Fruit fly (Drosophila melanogaster): ENCODE measurements around the gene RhoGDI.

Gene RhoGDI

DNA sequence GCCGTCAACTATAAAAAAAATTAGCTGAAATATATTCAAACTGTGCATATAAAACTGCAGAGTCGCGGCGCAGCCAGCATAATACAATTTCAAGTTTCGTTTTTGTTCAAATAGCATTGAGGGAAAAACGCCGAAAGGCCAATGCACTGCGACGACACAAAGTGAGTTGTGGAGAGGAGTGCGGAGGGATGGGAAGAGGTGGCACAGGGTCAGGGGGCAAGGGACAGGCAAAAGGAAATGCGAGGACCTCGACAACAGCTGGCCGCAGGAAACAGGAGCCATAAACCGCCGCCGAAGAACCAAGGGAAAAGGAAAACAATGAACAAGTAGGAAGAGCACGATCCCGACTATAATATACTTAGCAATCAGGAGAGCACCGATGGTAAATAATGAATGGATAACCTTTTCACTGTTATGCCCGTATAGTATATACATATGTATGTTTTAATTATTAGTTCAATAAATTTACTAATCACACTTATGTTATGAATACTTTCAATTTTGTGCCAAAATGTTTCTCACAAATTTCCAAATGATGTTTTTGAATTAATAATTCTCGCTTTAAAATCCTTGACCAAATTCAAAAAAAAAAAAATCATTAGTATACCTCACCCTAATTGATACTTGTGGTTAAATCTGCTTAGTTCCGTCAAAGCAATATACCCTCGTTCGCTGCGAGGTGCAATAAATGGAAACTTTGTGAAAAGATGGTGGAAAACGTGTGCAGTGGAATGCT, 29.8 kb upstream of the RhoGDI start:
- peak; percentile 29 for TF ChIP-seq D1 (tag; optimal IDR thresholded peaks at IDR 0.05)
- peak; percentile 51 for TF ChIP-seq Pif1B (GFP tag; optimal IDR thresholded peaks at IDR 0.05)
- TF ChIP-seq fd96Ca (GFP tag; IDR thresholded peaks at IDR 0.05): no peak
- TF ChIP-seq CG8301 (tag; optimal IDR thresholded peaks at IDR 0.05): peak; percentile 57
- TF ChIP-seq Pif1A (GFP tag; optimal IDR thresholded peaks at IDR 0.05): peak; percentile 71
- TF ChIP-seq CG12605 (GFP tag; IDR thresholded peaks at IDR 0.05): no peak
- peak; percentile 38 for TF ChIP-seq CG8159 (tag; optimal IDR thresholded peaks at IDR 0.05)
- peak; percentile 64; the same call in 2 of the 3 replicates for TF ChIP-seq CG4496 (GFP tag; IDR thresholded peaks at IDR 0.05)
- no peak for TF ChIP-seq CG32121 (GFP tag; IDR thresholded peaks at IDR 0.05)
- peak; percentile 67 for TF ChIP-seq CG14655 (GFP tag; optimal IDR thresholded peaks at IDR 0.05)
- no peak for TF ChIP-seq CG10348 (GFP tag; IDR thresholded peaks at IDR 0.05)
- no peak for TF ChIP-seq gl (tag; optimal IDR thresholded peaks at IDR 0.05)
- TF ChIP-seq Snoo (tag; optimal IDR thresholded peaks at IDR 0.05): no peak
- TF ChIP-seq CG9948 (tag; optimal IDR thresholded peaks at IDR 0.05): peak; percentile 69
- no peak for TF ChIP-seq CG13204 (GFP tag; optimal IDR thresholded peaks at IDR 0.05)
- TF ChIP-seq CG15710 (tag; optimal IDR thresholded peaks at IDR 0.05): peak; percentile 40
- peak; percentile 96 for TF ChIP-seq EcR (GFP tag; optimal IDR thresholded peaks at IDR 0.05)
- peak; percentile 48 for TF ChIP-seq CG17806 (tag; optimal IDR thresholded peaks at IDR 0.05)
- no peak for TF ChIP-seq Ets98B (GFP tag; IDR thresholded peaks at IDR 0.05)
- no peak for TF ChIP-seq rn (GFP tag; IDR thresholded peaks at IDR 0.05)
- peak; percentile 29 for TF ChIP-seq CG34367 (tag; optimal IDR thresholded peaks at IDR 0.05)

dm6 chr3L:19899308-19899927, 29.1 kb upstream of the RhoGDI start:
- peak; percentile 25 for TF ChIP-seq CG13204 (GFP tag; optimal IDR thresholded peaks at IDR 0.05)
- TF ChIP-seq CG12605 (GFP tag; IDR thresholded peaks at IDR 0.05): no peak
- TF ChIP-seq fd96Ca (GFP tag; IDR thresholded peaks at IDR 0.05): no peak
- no peak for TF ChIP-seq Snoo (tag; optimal IDR thresholded peaks at IDR 0.05)
- no peak for TF ChIP-seq Pif1B (GFP tag; optimal IDR thresholded peaks at IDR 0.05)
- peak; percentile 74 for TF ChIP-seq EcR (GFP tag; optimal IDR thresholded peaks at IDR 0.05)
- no peak for TF ChIP-seq Ets98B (GFP tag; IDR thresholded peaks at IDR 0.05)
- TF ChIP-seq rn (GFP tag; IDR thresholded peaks at IDR 0.05): no peak
- TF ChIP-seq CG17806 (tag; optimal IDR thresholded peaks at IDR 0.05): no peak
- no peak for TF ChIP-seq CG8159 (tag; optimal IDR thresholded peaks at IDR 0.05)

DNA sequence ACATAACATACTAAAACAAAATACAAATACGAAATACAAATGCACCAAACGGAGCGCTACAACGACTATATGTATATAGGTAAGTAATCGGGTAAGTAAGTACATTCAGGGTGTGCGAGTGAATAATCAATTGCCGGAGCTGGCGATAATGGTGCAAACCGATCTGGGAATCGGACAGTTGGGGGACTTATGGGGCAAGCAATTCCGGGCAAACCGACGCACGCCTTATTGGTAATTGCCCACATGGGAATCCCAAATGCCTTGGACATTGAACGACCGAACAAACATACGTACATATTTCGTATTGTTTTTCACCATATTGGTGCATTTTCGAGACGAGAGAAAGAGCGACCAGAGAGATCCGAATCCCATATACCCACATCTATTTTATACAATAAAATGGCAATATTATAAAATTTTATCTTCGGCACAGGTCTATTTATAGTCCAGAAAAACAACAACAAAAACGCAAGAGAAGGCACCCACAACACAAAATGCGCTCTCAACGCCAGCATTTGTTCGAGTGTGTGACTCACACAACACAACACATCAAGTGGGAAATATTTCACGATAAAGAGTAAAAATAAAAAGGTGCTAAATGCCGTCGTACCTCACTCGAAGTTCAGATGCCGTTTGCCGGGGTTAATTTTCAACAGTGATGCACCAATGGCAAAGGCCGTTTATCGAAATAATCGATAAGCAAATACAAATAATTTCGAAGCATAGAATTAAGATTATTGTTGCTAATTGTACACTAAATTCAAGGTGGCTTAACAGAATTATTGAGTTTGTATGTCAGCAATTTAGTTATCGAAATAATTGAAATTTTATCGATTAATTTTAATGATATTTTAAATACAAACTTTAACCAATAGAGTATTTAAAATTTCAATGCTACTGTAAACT, 28.1 kb upstream of the RhoGDI start:
- TF ChIP-seq CG14655 (GFP tag; optimal IDR thresholded peaks at IDR 0.05) (no peak), CG10348 (GFP tag; IDR thresholded peaks at IDR 0.05) (no peak), CG15710 (tag; optimal IDR thresholded peaks at IDR 0.05) (no peak), Snoo (tag; optimal IDR thresholded peaks at IDR 0.05) (no peak), Ets98B (GFP tag; IDR thresholded peaks at IDR 0.05) (no peak), CG4496 (GFP tag; IDR thresholded peaks at IDR 0.05) (0 out of 3 replicates have a peak, but pooled peaks have one; percentile 23)

DNA sequence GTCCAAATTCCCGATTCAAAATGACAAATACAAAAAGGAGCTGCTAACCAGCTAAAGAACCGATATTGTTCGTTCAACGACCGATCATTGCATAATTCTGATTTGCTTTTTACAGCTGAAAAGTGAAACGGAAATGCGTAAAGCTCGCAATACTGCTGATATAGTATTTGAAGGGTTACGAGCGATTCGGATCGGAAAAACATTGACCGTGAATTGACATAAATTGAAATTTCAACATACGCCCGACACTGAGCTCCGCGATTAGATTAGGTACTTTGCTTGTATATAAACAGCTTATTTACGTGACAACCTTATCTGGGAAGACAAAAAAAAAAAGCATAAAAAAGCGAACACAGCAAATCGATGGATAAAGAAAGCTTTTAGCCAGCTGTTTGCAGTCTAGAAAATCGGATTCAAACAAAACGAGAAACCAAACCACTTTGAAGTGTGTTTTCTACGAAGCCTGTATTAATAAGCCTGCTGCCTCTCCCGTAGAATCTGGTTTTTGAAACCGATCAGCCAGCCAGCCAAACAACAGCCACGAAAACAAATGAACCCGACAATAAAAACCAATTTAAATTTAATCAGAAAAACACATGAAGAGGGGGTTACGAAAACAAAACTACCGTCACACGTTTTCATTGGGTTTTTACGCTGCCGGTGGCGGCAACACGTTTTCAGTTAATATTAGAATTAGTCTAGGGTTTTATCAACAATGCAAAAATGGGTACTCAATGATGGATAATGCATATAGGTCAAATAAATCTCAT, 26.9 kb upstream of the RhoGDI start:
- no peak for TF ChIP-seq CG14655 (GFP tag; optimal IDR thresholded peaks at IDR 0.05)
- TF ChIP-seq CG12605 (GFP tag; IDR thresholded peaks at IDR 0.05): no peak
- peak; percentile 39 for TF ChIP-seq EcR (GFP tag; optimal IDR thresholded peaks at IDR 0.05)

- TF ChIP-seq rn (GFP tag; IDR thresholded peaks at IDR 0.05): peak; percentile 95
- peak; percentile 98 for TF ChIP-seq CG4496 (GFP tag; IDR thresholded peaks at IDR 0.05)
- TF ChIP-seq CG8301 (tag; optimal IDR thresholded peaks at IDR 0.05): peak; percentile 93
- peak; percentile 95 for TF ChIP-seq Ets98B (GFP tag; IDR thresholded peaks at IDR 0.05)
- TF ChIP-seq CG15710 (tag; optimal IDR thresholded peaks at IDR 0.05): peak; percentile 98
- peak; percentile 95 for TF ChIP-seq CG14655 (GFP tag; optimal IDR thresholded peaks at IDR 0.05)
- peak; percentile 97 for TF ChIP-seq CG32121 (GFP tag; IDR thresholded peaks at IDR 0.05)
- peak; percentile 31 for TF ChIP-seq EcR (GFP tag; optimal IDR thresholded peaks at IDR 0.05)
- peak; percentile 92 for TF ChIP-seq CG12605 (GFP tag; IDR thresholded peaks at IDR 0.05)
- TF ChIP-seq gl (tag; optimal IDR thresholded peaks at IDR 0.05): peak; percentile 97
- TF ChIP-seq CG34367 (tag; optimal IDR thresholded peaks at IDR 0.05): peak; percentile 98
- TF ChIP-seq fd96Ca (GFP tag; IDR thresholded peaks at IDR 0.05): peak; percentile 98
- peak; percentile 92 for TF ChIP-seq CG8159 (tag; optimal IDR thresholded peaks at IDR 0.05)
- TF ChIP-seq CG17806 (tag; optimal IDR thresholded peaks at IDR 0.05): peak; percentile 99
- peak; percentile 97 for TF ChIP-seq CG9948 (tag; optimal IDR thresholded peaks at IDR 0.05)
- peak; percentile 98 for TF ChIP-seq Pif1A (GFP tag; optimal IDR thresholded peaks at IDR 0.05)
- TF ChIP-seq Snoo (tag; optimal IDR thresholded peaks at IDR 0.05): peak; percentile 95
- TF ChIP-seq CG10348 (GFP tag; IDR thresholded peaks at IDR 0.05): peak; percentile 90
- peak; percentile 95 for TF ChIP-seq CG13204 (GFP tag; optimal IDR thresholded peaks at IDR 0.05)
- peak; percentile 97 for TF ChIP-seq Pif1B (GFP tag; optimal IDR thresholded peaks at IDR 0.05)
- TF ChIP-seq D1 (tag; optimal IDR thresholded peaks at IDR 0.05): peak; percentile 80
Measured at dm6 chr3L:19902560-19903399, 25.8 kb upstream of the RhoGDI start.
